Fruit fly (Drosophila melanogaster): ENCODE measurements around the gene CIAPIN1.

CIAPIN1 gene

DNA sequence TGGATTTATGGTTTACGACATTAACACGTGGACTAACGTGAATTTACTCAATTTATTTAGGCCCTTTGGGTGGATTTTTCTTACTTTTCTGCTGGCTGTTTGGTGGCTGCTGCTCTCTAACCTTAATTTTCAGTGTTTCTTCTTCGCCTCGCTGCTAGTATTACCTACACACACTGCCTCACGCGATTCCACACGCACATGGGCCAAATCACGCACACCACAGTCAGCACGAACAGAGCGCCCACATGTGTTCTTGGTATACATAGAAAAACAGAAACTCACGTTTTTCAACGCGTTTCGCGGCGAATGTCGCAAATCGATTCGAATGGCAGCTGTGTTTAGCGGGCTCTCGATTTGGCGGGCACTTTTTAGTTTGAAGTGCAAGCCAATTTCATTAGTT lies 29.2 kb upstream of the CIAPIN1 start (continued):
- no peak for TF ChIP-seq sc (optimal IDR thresholded peaks at IDR 0.05)
- TF ChIP-seq sc (GFP tag; optimal IDR thresholded peaks at IDR 0.05) = no peak
- TF ChIP-seq CG9727 (GFP tag; optimal IDR thresholded peaks at IDR 0.05) = no peak
- no peak for TF ChIP-seq CG3407 (GFP tag; optimal IDR thresholded peaks at IDR 0.05)
- no peak for TF ChIP-seq CG2875 (GFP tag; optimal IDR thresholded peaks at IDR 0.05)
- TF ChIP-seq CG17186 (GFP tag; optimal IDR thresholded peaks at IDR 0.05) = peak; percentile 79
- TF ChIP-seq Ravus (GFP tag; IDR thresholded peaks at IDR 0.05) = no peak
- TF ChIP-seq Hmr (GFP tag; optimal IDR thresholded peaks at IDR 0.05) = peak; percentile 65
- no peak for TF ChIP-seq CG3065 (GFP tag; optimal IDR thresholded peaks at IDR 0.05)
- TF ChIP-seq CG11560 (tag; IDR thresholded peaks at IDR 0.05) = no peak
- TF ChIP-seq NC2β (GFP tag; optimal IDR thresholded peaks at IDR 0.05) = peak; percentile 19
- TF ChIP-seq bowl (GFP tag; IDR thresholded peaks at IDR 0.05) = no peak
- TF ChIP-seq CG1792 (GFP tag; optimal IDR thresholded peaks at IDR 0.05) = peak; percentile 25
- no peak for TF ChIP-seq CG8359 (GFP tag; optimal IDR thresholded peaks at IDR 0.05; ENCODE audit: borderline replicate concordance)
- peak; percentile 25 for TF ChIP-seq Camta (GFP tag; optimal IDR thresholded peaks at IDR 0.05)
- TF ChIP-seq yki (optimal IDR thresholded peaks at IDR 0.05) = peak; percentile 79
- TF ChIP-seq CG1529 (GFP tag; optimal IDR thresholded peaks at IDR 0.05) = no peak
- TF ChIP-seq CG14710 (tag; optimal IDR thresholded peaks at IDR 0.05) = peak; percentile 85
- no peak for TF ChIP-seq odd (GFP tag; optimal IDR thresholded peaks at IDR 0.05)
- TF ChIP-seq Dp (GFP tag; optimal IDR thresholded peaks at IDR 0.05) = peak; percentile 100
- TF ChIP-seq CG8089 (GFP tag; optimal IDR thresholded peaks at IDR 0.05) = no peak
- no peak for TF ChIP-seq CG11696 (GFP tag; IDR thresholded peaks at IDR 0.05)
- peak; percentile 78 for TF ChIP-seq ato (GFP tag; IDR thresholded peaks at IDR 0.05; ENCODE audit: partially characterized antibody)
- no peak for TF ChIP-seq danr (GFP tag; IDR thresholded peaks at IDR 0.05)
- no peak for TF ChIP-seq trh (GFP tag; optimal IDR thresholded peaks at IDR 0.05)
- no peak for TF ChIP-seq Antp (GFP tag; optimal IDR thresholded peaks at IDR 0.05)
- TF ChIP-seq jing (GFP tag; optimal IDR thresholded peaks at IDR 0.05) = no peak
- peak; percentile 27 for TF ChIP-seq Myb (GFP tag; optimal IDR thresholded peaks at IDR 0.05)
- TF ChIP-seq nmo (GFP tag; optimal IDR thresholded peaks at IDR 0.05) = peak; percentile 59
- no peak for TF ChIP-seq Trl (optimal IDR thresholded peaks at IDR 0.05)
- TF ChIP-seq Trl (GFP tag; optimal IDR thresholded peaks at IDR 0.05) = peak; percentile 9
- no peak for TF ChIP-seq CG8944 (GFP tag; optimal IDR thresholded peaks at IDR 0.05)
- TF ChIP-seq Hr3 (GFP tag; optimal IDR thresholded peaks at IDR 0.05) = no peak
- TF ChIP-seq kni (GFP tag; optimal IDR thresholded peaks at IDR 0.05) = peak; percentile 58
- TF ChIP-seq CG9797 (GFP tag; optimal IDR thresholded peaks at IDR 0.05) = peak; percentile 63
- TF ChIP-seq unc-4 (GFP tag; IDR thresholded peaks at IDR 0.05; ENCODE audit: partially characterized antibody) = peak; percentile 77
- TF ChIP-seq CG8924 (tag; optimal IDR thresholded peaks at IDR 0.05) = peak; percentile 62
- peak; percentile 75 for TF ChIP-seq Rfx (GFP tag; IDR thresholded peaks at IDR 0.05)
- peak; percentile 89; the same call in 2 of the 3 replicates for TF ChIP-seq sr (GFP tag; IDR thresholded peaks at IDR 0.05)
- TF ChIP-seq sob (GFP tag; IDR thresholded peaks at IDR 0.05) = peak; percentile 61
- no peak for TF ChIP-seq CG1832 (GFP tag; optimal IDR thresholded peaks at IDR 0.05)
- TF ChIP-seq Ada2b (GFP tag; IDR thresholded peaks at IDR 0.05) = no peak
- no peak for TF ChIP-seq Hr39 (optimal IDR thresholded peaks at IDR 0.05)
- no peak for TF ChIP-seq Sox100B (GFP tag; optimal IDR thresholded peaks at IDR 0.05)
- peak; percentile 38 for TF ChIP-seq mam (GFP tag; optimal IDR thresholded peaks at IDR 0.05)
- TF ChIP-seq HLH3B (GFP tag; IDR thresholded peaks at IDR 0.05) = no peak
- TF ChIP-seq CG14441 (GFP tag; IDR thresholded peaks at IDR 0.05) = no peak
- TF ChIP-seq Opbp (GFP tag; IDR thresholded peaks at IDR 0.05; ENCODE audit: partially characterized antibody) = peak; percentile 91
- no peak for TF ChIP-seq prd (optimal IDR thresholded peaks at IDR 0.05)
- TF ChIP-seq prd (GFP tag; IDR thresholded peaks at IDR 0.05) = no peak
- no peak for TF ChIP-seq en (GFP tag; optimal IDR thresholded peaks at IDR 0.05)
- TF ChIP-seq oc (tag; optimal IDR thresholded peaks at IDR 0.05) = no peak
- TF ChIP-seq CG10267 (tag; optimal IDR thresholded peaks at IDR 0.05) = peak; percentile 83
- no peak for TF ChIP-seq C15 (GFP tag; IDR thresholded peaks at IDR 0.05)
